Fruit fly (Drosophila melanogaster): ENCODE data around the gene M1BP.

The M1BP gene

dm6 chr3R:8683280-8683679, 48.2 kb downstream of the M1BP start (continued):
- peak; percentile 10 for TF ChIP-seq CG12391 (tag; optimal IDR thresholded peaks at IDR 0.05)
- TF ChIP-seq lola (GFP tag; optimal IDR thresholded peaks at IDR 0.05): peak in 1 of 3 experiments; percentile 56
- TF ChIP-seq CHES-1-like (GFP tag; optimal IDR thresholded peaks at IDR 0.05): no peak
- peak; percentile 65 for TF ChIP-seq CG8765 (GFP tag; IDR thresholded peaks at IDR 0.05)
- TF ChIP-seq zfh1 (GFP tag; IDR thresholded peaks at IDR 0.05): peak; percentile 28; the same call in 1 of the 3 replicates
- TF ChIP-seq zf30C (GFP tag; optimal IDR thresholded peaks at IDR 0.05): peak; percentile 65
- TF ChIP-seq fd102C (GFP tag; optimal IDR thresholded peaks at IDR 0.05): peak; percentile 79
- TF ChIP-seq pb (GFP tag; optimal IDR thresholded peaks at IDR 0.05): no peak
- TF ChIP-seq sens (GFP tag): peak; percentile 74
- TF ChIP-seq bigmax (GFP tag; optimal IDR thresholded peaks at IDR 0.05): no peak
- TF ChIP-seq zen (tag; optimal IDR thresholded peaks at IDR 0.05): peak; percentile 88
- 0 out of 3 replicates have a peak, but pooled peaks have one; percentile 11 for TF ChIP-seq ci (GFP tag; IDR thresholded peaks at IDR 0.05)
- TF ChIP-seq CG4404 (GFP tag; IDR thresholded peaks at IDR 0.05): peak; percentile 65
- TF ChIP-seq Drgx (GFP tag; IDR thresholded peaks at IDR 0.05): no peak
- TF ChIP-seq CG10267 (tag; optimal IDR thresholded peaks at IDR 0.05): peak; percentile 3
- peak; percentile 5 for TF ChIP-seq CG14710 (tag; optimal IDR thresholded peaks at IDR 0.05)
- peak; percentile 5 for TF ChIP-seq CG18262 (tag; optimal IDR thresholded peaks at IDR 0.05)
- TF ChIP-seq CG8924 (tag; optimal IDR thresholded peaks at IDR 0.05): peak; percentile 35
- TF ChIP-seq crp (GFP tag; optimal IDR thresholded peaks at IDR 0.05): no peak
- TF ChIP-seq wor (GFP tag; IDR thresholded peaks at IDR 0.05): no peak
- TF ChIP-seq dmrt99B (tag; optimal IDR thresholded peaks at IDR 0.05): no peak
- peak; percentile 12 for TF ChIP-seq twi (tag; optimal IDR thresholded peaks at IDR 0.05)
- peak; percentile 62 for TF ChIP-seq CG9727 (GFP tag; optimal IDR thresholded peaks at IDR 0.05)
- TF ChIP-seq Hsf (GFP tag; optimal IDR thresholded peaks at IDR 0.05): peak; percentile 10
- TF ChIP-seq Dref (GFP tag; IDR thresholded peaks at IDR 0.05): 0 out of 2 replicates have a peak, but pooled peaks have one; percentile 1
- TF ChIP-seq CG15696 (tag; optimal IDR thresholded peaks at IDR 0.05): peak; percentile 66

- no peak for TF ChIP-seq Med (GFP tag)
- peak; percentile 96 for TF ChIP-seq z (GFP tag; IDR thresholded peaks at IDR 0.05)
- TF ChIP-seq pros (GFP tag; optimal IDR thresholded peaks at IDR 0.05): peak; percentile 73
Observed at dm6 chr3R:8680611-8681010, 50.9 kb downstream of the M1BP start.

dm6 chr3R:8679934-8680333, 51.6 kb downstream of the M1BP start, which contains the start of gene CG33325:
TSS of gene CG33325 (minus strand) at chr3R:8680034.
- no peak for TF ChIP-seq cad (GFP tag; optimal IDR thresholded peaks at IDR 0.05)
- TF ChIP-seq CG2889 (GFP tag; IDR thresholded peaks at IDR 0.05): no peak
- no peak for TF ChIP-seq CG10431 (GFP tag; optimal IDR thresholded peaks at IDR 0.05)
- no peak for TF ChIP-seq D19A (tag; optimal IDR thresholded peaks at IDR 0.05)
- TF ChIP-seq ham (GFP tag; IDR thresholded peaks at IDR 0.05): no peak
- no peak for TF ChIP-seq Dip3 (GFP tag; optimal IDR thresholded peaks at IDR 0.05)
- TF ChIP-seq CG8388 (GFP tag; optimal IDR thresholded peaks at IDR 0.05): no peak
- no peak for TF ChIP-seq Side (GFP tag; optimal IDR thresholded peaks at IDR 0.05)
- TF ChIP-seq ranshi (GFP tag; IDR thresholded peaks at IDR 0.05): no peak
- TF ChIP-seq CG6689 (GFP tag; IDR thresholded peaks at IDR 0.05): no peak
- no peak for TF ChIP-seq CG1529 (GFP tag; optimal IDR thresholded peaks at IDR 0.05)
- no peak for TF ChIP-seq CG3995 (GFP tag; optimal IDR thresholded peaks at IDR 0.05)
- TF ChIP-seq unpg (GFP tag; optimal IDR thresholded peaks at IDR 0.05): no peak
- TF ChIP-seq CG15011 (GFP tag; optimal IDR thresholded peaks at IDR 0.05): no peak

Data from whole organism, embryonic.